Fruit fly (Drosophila melanogaster): Measurements from ENCODE around the gene Pex7.
A peak's percentile ranks its signal among the peaks of the same experiment; 100 is the strongest.

- TF ChIP-seq Dll (optimal IDR thresholded peaks at IDR 0.05) (peak; percentile 24), usp (GFP tag; optimal IDR thresholded peaks at IDR 0.05) (no peak), EcR (GFP tag; optimal IDR thresholded peaks at IDR 0.05) (no peak), psq (optimal IDR thresholded peaks at IDR 0.05) (no peak)
Measured at dm6 chr3L:8675545-8676084, 28.7 kb downstream of the Pex7 start, which contains the start of gene hry.
